Fruit fly (Drosophila melanogaster) whole organism, pupa: ENCODE results near the gene CG18745.

Source experiments
- CG10348 ChIP-seq: fragments of 200-800 bp; sonication (Bioruptor generic); IDR thresholded peaks from 2 replicates; pipeline ENCODE4 v1.3.6; 2022; ENCODE audit warnings: missing biosample characterization, missing genetic modification characterization
- CG12605 ChIP-seq: fragments of 200-800 bp; sonication (Bioruptor generic); IDR thresholded peaks from 2 replicates; pipeline ENCODE4 v1.3.6; 2022; ENCODE audit warnings: missing biosample characterization, missing genetic modification characterization
- CG13204 ChIP-seq: fragments of 200-800 bp; sonication (Bioruptor generic); optimal IDR thresholded peaks from 2 replicates; lab custom pipeline; 2018; ENCODE audit warnings: missing biosample characterization, mild to moderate bottlenecking, missing genetic modification characterization, moderate library complexity
- CG14655 ChIP-seq: fragments of 200-800 bp; sonication (Bioruptor generic); optimal IDR thresholded peaks from 3 replicates; lab custom pipeline; 2017; ENCODE audit warnings: mild to moderate bottlenecking, missing biosample characterization, missing genetic modification reagents, missing genetic modification characterization
- CG15710 ChIP-seq: fragments of 200-800 bp; sonication (Bioruptor generic); optimal IDR thresholded peaks from 2 replicates; lab custom pipeline; 2018; ENCODE audit warnings: missing biosample characterization, mild to moderate bottlenecking, missing genetic modification characterization, moderate library complexity
- CG17806 ChIP-seq: fragments of 200-800 bp; sonication (Bioruptor generic); optimal IDR thresholded peaks from 2 replicates; lab custom pipeline; 2018; ENCODE audit warnings: missing biosample characterization, mild to moderate bottlenecking, missing genetic modification characterization, moderate library complexity
- CG32121 ChIP-seq: fragments of 200-800 bp; sonication (Bioruptor generic); IDR thresholded peaks from 2 replicates; pipeline ENCODE4 v1.3.6; 2022; ENCODE audit warnings: missing biosample characterization, missing genetic modification characterization
- CG34367 ChIP-seq: fragments of 200-800 bp; sonication (Bioruptor generic); optimal IDR thresholded peaks from 2 replicates; lab custom pipeline; 2018; ENCODE audit warnings: missing biosample characterization, mild to moderate bottlenecking, missing genetic modification characterization
- CG4496 ChIP-seq: fragments of 200-800 bp; sonication (Bioruptor generic); IDR thresholded peaks from 3 replicates; pipeline ENCODE4 v1.3.6; 2022; ENCODE audit warnings: missing biosample characterization, missing genetic modification characterization
- CG8159 ChIP-seq: fragments of 200-800 bp; sonication (Bioruptor generic); optimal IDR thresholded peaks from 3 replicates; lab custom pipeline; 2018; ENCODE audit warnings: missing biosample characterization, mild to moderate bottlenecking, missing genetic modification characterization, moderate library complexity
- CG8301 ChIP-seq: fragments of 200-800 bp; sonication (Bioruptor generic); optimal IDR thresholded peaks from 2 replicates; lab custom pipeline; 2018; ENCODE audit warnings: missing biosample characterization, mild to moderate bottlenecking, missing genetic modification characterization
- CG9948 ChIP-seq: fragments of 200-800 bp; sonication (Bioruptor generic); optimal IDR thresholded peaks from 2 replicates; lab custom pipeline; 2018; ENCODE audit warnings: missing biosample characterization, mild to moderate bottlenecking, missing genetic modification characterization, moderate library complexity
- D1 ChIP-seq: fragments of 200-800 bp; sonication (Bioruptor generic); optimal IDR thresholded peaks from 2 replicates; lab custom pipeline; 2018; ENCODE audit warnings: missing biosample characterization, mild to moderate bottlenecking, missing genetic modification characterization, moderate library complexity
- EcR ChIP-seq: fragments of 200-800 bp; sonication (Bioruptor generic); optimal IDR thresholded peaks from 3 replicates; lab custom pipeline; 2019; ENCODE audit warnings: missing biosample characterization, missing genetic modification characterization, mild to moderate bottlenecking, moderate library complexity, missing genetic modification reagents
- Ets98B ChIP-seq: fragments of 200-800 bp; sonication (Bioruptor generic); IDR thresholded peaks from 2 replicates; pipeline ENCODE4 v1.3.6; 2022; ENCODE audit warnings: missing biosample characterization, missing genetic modification characterization
- Pif1A ChIP-seq: fragments of 200-800 bp; sonication (Bioruptor generic); optimal IDR thresholded peaks from 3 replicates; lab custom pipeline; 2016; ENCODE audit warnings: missing biosample characterization, missing genetic modification characterization
- Pif1B ChIP-seq: fragments of 200-800 bp; sonication (Bioruptor generic); optimal IDR thresholded peaks from 3 replicates; lab custom pipeline; 2016; ENCODE audit warnings: missing biosample characterization, missing genetic modification characterization
- Snoo ChIP-seq: fragments of 200-800 bp; sonication (Bioruptor generic); optimal IDR thresholded peaks from 3 replicates; lab custom pipeline; 2017; ENCODE audit warnings: missing biosample characterization, mild to moderate bottlenecking, missing genetic modification characterization, inconsistent platforms
- fd96Ca ChIP-seq: fragments of 200-800 bp; sonication (Bioruptor generic); IDR thresholded peaks from 3 replicates; pipeline ENCODE4 v1.3.6; 2022; ENCODE audit warnings: missing biosample characterization, missing genetic modification characterization
- gl ChIP-seq: fragments of 200-800 bp; sonication (Bioruptor generic); optimal IDR thresholded peaks from 2 replicates; lab custom pipeline; 2018; ENCODE audit warnings: missing biosample characterization, mild to moderate bottlenecking, missing genetic modification characterization
- rn ChIP-seq: fragments of 200-800 bp; sonication (Bioruptor generic); IDR thresholded peaks from 2 replicates; pipeline ENCODE4 v1.3.6; 2022; ENCODE audit warnings: missing biosample characterization, missing genetic modification characterization

Gene CG18745

DNA sequence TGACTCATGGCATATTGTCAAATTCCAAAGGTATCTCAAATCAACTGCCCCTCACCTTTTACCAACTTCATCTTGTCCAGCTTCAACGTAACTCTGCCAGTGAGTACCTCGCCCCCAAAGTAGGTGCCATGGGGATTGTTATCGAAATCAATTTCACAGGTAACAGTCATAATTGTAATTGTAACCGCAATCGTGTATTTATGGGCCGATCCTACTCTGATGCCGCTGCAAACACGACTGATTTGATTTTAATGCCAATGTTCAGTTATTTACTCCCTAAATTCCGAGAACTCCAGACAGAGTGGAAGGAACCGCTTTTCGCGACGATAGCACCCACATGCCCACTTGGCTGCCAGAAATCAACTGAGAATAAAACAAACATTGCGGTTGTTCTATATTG is at the start of gene CG18745:
Gene CG18745 (minus strand): TSS at position 336 of the 400 bp plus-strand sequence.
- TF ChIP-seq fd96Ca (no peak), Pif1B (no peak), CG9948 (tag; lab: Kevin White, UChicago) (no peak), CG10348 (GFP tag; lab: Robert Waterston, UW) (no peak), D1 (tag; lab: Kevin White, UChicago) (no peak), gl (tag; lab: Kevin White, UChicago) (no peak), CG13204 (GFP tag; lab: Kevin White, UChicago) (no peak), CG17806 (tag; lab: Kevin White, UChicago) (no peak), CG15710 (no peak), CG14655 (GFP tag; lab: Kevin White, UChicago) (no peak)

DNA sequence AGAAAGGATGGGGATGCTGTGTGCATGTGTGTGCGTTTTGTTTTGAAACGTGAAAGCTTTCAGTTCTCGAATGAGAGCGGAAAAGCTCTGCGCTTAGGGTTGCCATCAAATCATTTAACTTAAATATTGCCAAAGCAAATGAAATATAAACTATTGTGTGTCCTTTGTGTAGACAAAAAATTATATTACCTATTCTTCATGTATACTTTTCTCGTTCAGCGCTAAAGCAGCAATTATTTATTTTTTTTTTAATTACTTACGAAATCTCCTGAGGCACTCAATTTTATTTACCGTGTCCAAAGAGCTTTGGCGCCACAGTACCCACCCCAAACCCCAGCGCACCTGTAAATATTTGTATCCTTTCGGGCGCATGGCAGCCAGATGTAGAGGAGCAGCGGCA is 35.6 kb upstream of the CG18745 start:
- peak; percentile 53 for TF ChIP-seq CG8159 (tag; lab: Kevin White, UChicago)
- TF ChIP-seq gl (tag; lab: Kevin White, UChicago): no peak
- peak; percentile 36; the same call in 1 of the 2 replicates for TF ChIP-seq Ets98B (GFP tag; lab: Robert Waterston, UW)
- peak; percentile 45 for TF ChIP-seq CG15710
- no peak for TF ChIP-seq Snoo (tag; lab: Kevin White, UChicago)
- TF ChIP-seq EcR (GFP tag; lab: Kevin White, UChicago): no peak
- peak; percentile 40 for TF ChIP-seq CG14655 (GFP tag; lab: Kevin White, UChicago)
- TF ChIP-seq CG13204 (GFP tag; lab: Kevin White, UChicago): no peak
- no peak for TF ChIP-seq CG8301 (tag; lab: Kevin White, UChicago)
- TF ChIP-seq CG12605 (GFP tag; lab: Robert Waterston, UW): no peak
- TF ChIP-seq CG34367 (tag; lab: Kevin White, UChicago): no peak
- TF ChIP-seq Pif1A: peak; percentile 17
- TF ChIP-seq CG17806 (tag; lab: Kevin White, UChicago): no peak
- TF ChIP-seq D1 (tag; lab: Kevin White, UChicago): no peak
- no peak for TF ChIP-seq CG9948 (tag; lab: Kevin White, UChicago)
- TF ChIP-seq CG10348 (GFP tag; lab: Robert Waterston, UW): no peak
- 0 out of 3 replicates have a peak, but pooled peaks have one; percentile 26 for TF ChIP-seq CG4496 (GFP tag; lab: Robert Waterston, UW)
- TF ChIP-seq rn (GFP tag; lab: Robert Waterston, UW): no peak
- no peak for TF ChIP-seq Pif1B
- no peak for TF ChIP-seq fd96Ca

DNA sequence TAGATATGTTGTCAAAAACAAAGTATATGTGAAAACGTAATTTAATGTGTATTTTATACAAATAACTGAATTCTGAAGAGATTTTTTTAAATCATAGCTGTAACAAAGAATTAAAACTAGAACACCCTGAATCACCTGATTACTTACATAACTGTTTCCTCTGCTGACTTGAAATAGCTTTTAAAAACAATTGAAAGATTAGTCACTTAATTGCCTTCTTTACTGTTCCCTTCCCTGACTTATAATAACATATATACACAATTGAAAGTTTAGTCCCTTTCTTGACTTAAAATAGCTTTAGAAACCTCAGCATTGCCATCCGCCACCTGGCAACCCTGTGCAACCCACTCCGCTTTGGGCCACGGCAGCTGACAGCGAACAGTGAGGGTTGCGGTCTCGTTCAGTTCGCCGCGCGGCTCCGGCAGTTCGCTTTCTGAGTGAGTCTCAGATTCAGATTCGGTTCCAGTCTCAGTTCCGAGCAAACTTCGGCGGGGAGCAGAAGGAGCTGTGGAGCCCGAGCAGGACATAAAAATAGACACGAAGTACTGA is 28.1 kb upstream of the CG18745 start, which contains the start of gene CG34384:
Gene CG34384 (plus strand): TSS at position 381 of the 549 bp plus-strand sequence.
- peak; percentile 16 for TF ChIP-seq CG17806 (tag; lab: Kevin White, UChicago)
- no peak for TF ChIP-seq rn (GFP tag; lab: Robert Waterston, UW)
- TF ChIP-seq CG14655 (GFP tag; lab: Kevin White, UChicago): peak; percentile 49
- no peak for TF ChIP-seq Pif1B
- TF ChIP-seq gl (tag; lab: Kevin White, UChicago): no peak
- TF ChIP-seq CG34367 (tag; lab: Kevin White, UChicago): no peak
- no peak for TF ChIP-seq CG32121 (GFP tag; lab: Robert Waterston, UW)
- peak; percentile 71 for TF ChIP-seq CG8159 (tag; lab: Kevin White, UChicago)
- peak; percentile 46 for TF ChIP-seq CG15710
- no peak for TF ChIP-seq Snoo (tag; lab: Kevin White, UChicago)
- TF ChIP-seq Pif1A: peak; percentile 21
- TF ChIP-seq Ets98B (GFP tag; lab: Robert Waterston, UW): no peak
- no peak for TF ChIP-seq CG13204 (GFP tag; lab: Kevin White, UChicago)
- TF ChIP-seq CG9948 (tag; lab: Kevin White, UChicago): peak; percentile 23
- no peak for TF ChIP-seq CG4496 (GFP tag; lab: Robert Waterston, UW)
- TF ChIP-seq EcR (GFP tag; lab: Kevin White, UChicago): no peak
- TF ChIP-seq CG8301 (tag; lab: Kevin White, UChicago): peak; percentile 31
- no peak for TF ChIP-seq CG10348 (GFP tag; lab: Robert Waterston, UW)
- no peak for TF ChIP-seq D1 (tag; lab: Kevin White, UChicago)
- no peak for TF ChIP-seq CG12605 (GFP tag; lab: Robert Waterston, UW)
- TF ChIP-seq fd96Ca: no peak

DNA sequence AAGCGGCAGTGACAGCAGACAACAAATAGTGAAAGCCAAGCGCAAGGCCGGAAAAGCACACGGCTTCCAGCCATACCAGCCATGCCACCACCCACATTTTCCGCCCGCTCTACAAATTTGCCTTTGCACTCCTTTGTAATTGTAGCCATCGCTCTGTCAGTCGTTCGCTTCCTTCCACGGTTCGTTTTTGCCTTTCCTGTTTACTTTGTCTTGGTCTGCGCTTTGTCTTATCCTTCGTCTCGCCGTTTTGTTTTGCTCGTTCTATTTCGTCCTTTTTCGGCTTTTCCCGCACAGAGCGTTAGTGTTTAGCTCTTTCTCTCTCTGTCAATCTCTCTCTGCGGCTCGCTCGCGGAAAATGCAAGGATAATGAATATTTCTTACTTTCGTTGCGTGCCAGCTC is 27.6 kb upstream of the CG18745 start:
- no peak for TF ChIP-seq rn (GFP tag; lab: Robert Waterston, UW)
- TF ChIP-seq EcR (GFP tag; lab: Kevin White, UChicago): no peak
- no peak for TF ChIP-seq CG8159 (tag; lab: Kevin White, UChicago)
- no peak for TF ChIP-seq CG8301 (tag; lab: Kevin White, UChicago)
- no peak for TF ChIP-seq gl (tag; lab: Kevin White, UChicago)
- no peak for TF ChIP-seq CG12605 (GFP tag; lab: Robert Waterston, UW)
- no peak for TF ChIP-seq fd96Ca
- TF ChIP-seq CG34367 (tag; lab: Kevin White, UChicago): no peak
- TF ChIP-seq CG15710: no peak
- TF ChIP-seq D1 (tag; lab: Kevin White, UChicago): no peak
- TF ChIP-seq CG32121 (GFP tag; lab: Robert Waterston, UW): no peak
- no peak for TF ChIP-seq CG9948 (tag; lab: Kevin White, UChicago)
- no peak for TF ChIP-seq CG13204 (GFP tag; lab: Kevin White, UChicago)
- no peak for TF ChIP-seq CG10348 (GFP tag; lab: Robert Waterston, UW)
- no peak for TF ChIP-seq CG4496 (GFP tag; lab: Robert Waterston, UW)

DNA sequence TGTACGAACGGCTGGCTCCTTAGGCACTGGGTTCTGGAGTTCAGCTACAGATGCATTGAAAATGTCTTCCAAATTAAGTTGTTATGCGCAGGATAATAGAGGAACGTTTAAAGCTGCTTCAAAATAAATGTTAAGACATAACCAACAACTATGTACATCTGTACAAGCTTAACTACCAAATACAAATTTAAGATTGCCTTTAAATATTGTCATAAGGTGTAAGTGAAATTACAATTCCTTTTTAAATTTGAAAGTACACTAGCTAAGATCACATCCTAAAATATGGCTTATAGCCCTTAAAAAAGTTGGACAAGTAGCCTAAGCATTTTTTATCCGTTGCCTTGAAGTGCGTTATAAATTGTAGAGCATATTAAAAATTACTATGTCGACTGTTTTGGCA is 25.6 kb upstream of the CG18745 start, which contains the start of gene CG31473:
Gene CG31473 (plus strand): TSS at position 301 of the 400 bp plus-strand sequence.
- TF ChIP-seq CG10348 (GFP tag; lab: Robert Waterston, UW): no peak
- no peak for TF ChIP-seq CG4496 (GFP tag; lab: Robert Waterston, UW)
- TF ChIP-seq CG32121 (GFP tag; lab: Robert Waterston, UW): no peak
- no peak for TF ChIP-seq Ets98B (GFP tag; lab: Robert Waterston, UW)
- no peak for TF ChIP-seq CG8301 (tag; lab: Kevin White, UChicago)
- TF ChIP-seq fd96Ca: no peak
- TF ChIP-seq CG14655 (GFP tag; lab: Kevin White, UChicago): no peak
- TF ChIP-seq Pif1A: no peak
- no peak for TF ChIP-seq CG8159 (tag; lab: Kevin White, UChicago)
- TF ChIP-seq CG15710: no peak
- no peak for TF ChIP-seq gl (tag; lab: Kevin White, UChicago)
- TF ChIP-seq CG9948 (tag; lab: Kevin White, UChicago): no peak
- no peak for TF ChIP-seq Pif1B
- TF ChIP-seq CG34367 (tag; lab: Kevin White, UChicago): no peak
- no peak for TF ChIP-seq Snoo (tag; lab: Kevin White, UChicago)
- no peak for TF ChIP-seq CG17806 (tag; lab: Kevin White, UChicago)
- TF ChIP-seq CG12605 (GFP tag; lab: Robert Waterston, UW): no peak
- no peak for TF ChIP-seq EcR (GFP tag; lab: Kevin White, UChicago)
